Fruit fly (Drosophila melanogaster) whole organism, prepupa: ENCODE data around the gene mfrn.
"Not testable (repeated sequence)": the region's sequence is repeated elsewhere in the genome, so short reads cannot be mapped to it uniquely, and the experiment has no call there.

Experiments used
- Blimp-1 ChIP-seq: fragments of 200-800 bp; sonication (Bioruptor generic); optimal IDR thresholded peaks from 3 replicates; lab custom pipeline; 2017; ENCODE audit warnings: missing biosample characterization, missing genetic modification characterization, mild to moderate bottlenecking, moderate library complexity, missing genetic modification reagents
- CG6163 ChIP-seq: fragments of 200-800 bp; sonication (Bioruptor generic); IDR thresholded peaks from 3 replicates; pipeline ENCODE4 v1.3.6; 2022; ENCODE audit warnings: missing biosample characterization, missing genetic modification characterization
- CG6854 ChIP-seq: fragments of 200-800 bp; sonication (Bioruptor generic); optimal IDR thresholded peaks from 2 replicates; lab custom pipeline; 2017; ENCODE audit warnings: missing biosample characterization, mild to moderate bottlenecking, missing genetic modification characterization
- Eip78C ChIP-seq: fragments of 200-800 bp; sonication (Bioruptor generic); peaks from one replicate; lab custom pipeline; 2016; ENCODE audit warnings: missing biosample characterization, missing genetic modification characterization
- OdsH ChIP-seq: fragments of 200-800 bp; sonication (Bioruptor generic); optimal IDR thresholded peaks from 3 replicates; lab custom pipeline; 2016; ENCODE audit warnings: missing biosample characterization, missing genetic modification characterization
- cyc ChIP-seq: fragments of 200-800 bp; sonication (Bioruptor generic); optimal IDR thresholded peaks from 3 replicates; lab custom pipeline; 2016; ENCODE audit warnings: missing biosample characterization, missing genetic modification characterization
- fd59A ChIP-seq: fragments of 200-800 bp; sonication (Bioruptor generic); optimal IDR thresholded peaks from 2 replicates; lab custom pipeline; 2017; ENCODE audit warnings: missing biosample characterization, mild to moderate bottlenecking, missing genetic modification characterization, missing genetic modification reagents
- ss ChIP-seq, 2 experiments: fragments of 200-800 bp; sonication (Bioruptor generic); optimal IDR thresholded peaks; 2 replicates in 1 of 2; 3 replicates in 1 of 2; lab custom pipeline; 2017 to 2018; ENCODE audit warnings: mild to moderate bottlenecking in 2 of 2, missing biosample characterization in 2 of 2, missing genetic modification characterization in 2 of 2, moderate library complexity in 1 of 2
- topi ChIP-seq: fragments of 200-800 bp; sonication (Bioruptor generic); optimal IDR thresholded peaks from 3 replicates; lab custom pipeline; 2016; ENCODE audit warnings: missing biosample characterization, missing genetic modification characterization

- not testable (repeated sequence) for TF ChIP-seq CG6163; Blimp-1 (GFP tag; lab: Kevin White, UChicago); OdsH; cyc (GFP tag; lab: Kevin White, UChicago); Eip78C (GFP tag; lab: Kevin White, UChicago); fd59A (GFP tag; lab: Kevin White, UChicago); ss (GFP tag; optimal IDR thresholded peaks at IDR 0.05; lab: Kevin White, UChicago); CG6854 (GFP tag; lab: Kevin White, UChicago); topi (GFP tag; lab: Kevin White, UChicago)
Observed at dm6 chr3R:27960473-27960872, 12.7 kb upstream of the mfrn start, which contains the start of gene CG31253.
